Worm (Caenorhabditis elegans) whole organism, L2 larva: Measurements from ENCODE around the gene R10D12.13.

Experiments used
- ceh-16 ChIP-seq: fragments of 150-350 bp; optimal IDR thresholded peaks from 2 replicates; lab custom pipeline; 2014; ENCODE audit warnings: missing biosample characterization, missing genetic modification characterization
- egl-27 ChIP-seq: sonication (generic microtip); optimal IDR thresholded peaks from 3 replicates; lab custom pipeline; 2017; ENCODE audit warnings: missing biosample characterization, missing genetic modification reagents, missing genetic modification characterization
- elt-3 ChIP-seq: sonication (generic microtip); optimal IDR thresholded peaks from 2 replicates; lab custom pipeline; 2017; ENCODE audit warnings: missing biosample characterization, missing genetic modification characterization
- gmeb-1 ChIP-seq: fragments of 150-350 bp; optimal IDR thresholded peaks from 2 replicates; lab custom pipeline; 2014; ENCODE audit warnings: missing biosample characterization, missing genetic modification characterization
- mab-5 ChIP-seq: fragments of 150-350 bp; optimal IDR thresholded peaks from 2 replicates; lab custom pipeline; 2014; ENCODE audit warnings: missing biosample characterization, missing genetic modification characterization
- nhr-11 ChIP-seq: fragments of 150-350 bp; optimal IDR thresholded peaks from 2 replicates; lab custom pipeline; 2014; ENCODE audit warnings: missing biosample characterization, missing genetic modification characterization

- TF ChIP-seq ceh-16 (tag; lab: Kevin White, UChicago), result no peak
- TF ChIP-seq gmeb-1 (tag; lab: Kevin White, UChicago), result no peak
- TF ChIP-seq elt-3 (tag; lab: Kevin White, UChicago), result no peak
- TF ChIP-seq egl-27 (tag; lab: Kevin White, UChicago), result no peak
- no peak for TF ChIP-seq nhr-11 (tag; lab: Kevin White, UChicago)
- no peak for TF ChIP-seq mab-5 (tag; lab: Kevin White, UChicago)
Measured at ce11 chrV:13934545-13934944, 27.7 kb upstream of the R10D12.13 start, which contains the start of gene R10D12.1.
